Fruit fly (Drosophila melanogaster): Measurements from ENCODE around the gene Snoo.

Snoo gene

DNA sequence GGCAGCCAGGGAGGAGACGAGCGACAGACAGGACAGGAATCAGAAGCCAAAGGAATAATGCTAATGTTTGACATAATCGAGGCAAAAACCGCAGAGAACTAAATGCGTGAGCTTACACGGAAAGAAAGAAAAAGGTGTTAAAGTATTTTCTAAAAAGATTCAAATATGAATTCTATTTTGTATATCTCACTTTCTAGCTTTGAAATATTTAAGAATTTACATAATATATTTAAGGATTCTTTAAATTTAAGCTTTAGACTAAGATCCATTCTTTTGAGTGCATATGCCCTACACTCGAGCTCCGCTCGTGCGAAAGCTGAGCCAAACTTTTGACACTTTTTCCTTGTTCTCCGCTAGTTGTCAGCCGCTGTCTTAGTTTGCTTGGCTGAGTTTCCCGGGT is 52.8 kb downstream of the Snoo start (continued):
- TF ChIP-seq zfh1 (GFP tag; IDR thresholded peaks at IDR 0.05) (no peak), Atf3 (GFP tag; optimal IDR thresholded peaks at IDR 0.05) (no peak), pros (GFP tag; optimal IDR thresholded peaks at IDR 0.05) (no peak), CG33557 (GFP tag; optimal IDR thresholded peaks at IDR 0.05) (no peak), esg (GFP tag; conservative IDR thresholded peaks at IDR 0.05) (no peak), CG7839 (tag; optimal IDR thresholded peaks at IDR 0.05) (peak; percentile 8), Rfx (GFP tag; IDR thresholded peaks at IDR 0.05) (0 out of 2 replicates have a peak, but pooled peaks have one; percentile 4), HLHmδ (GFP tag; optimal IDR thresholded peaks at IDR 0.05) (no peak), CG32532 (GFP tag; IDR thresholded peaks at IDR 0.05) (0 out of 2 replicates have a peak, but pooled peaks have one; percentile 15), Dip3 (GFP tag; optimal IDR thresholded peaks at IDR 0.05) (no peak), NC2α (GFP tag; optimal IDR thresholded peaks at IDR 0.05) (no peak), CG9817 (tag; optimal IDR thresholded peaks at IDR 0.05) (peak; percentile 14), CG6689 (GFP tag; IDR thresholded peaks at IDR 0.05) (0 out of 2 replicates have a peak, but pooled peaks have one; percentile 13), Meics (GFP tag; optimal IDR thresholded peaks at IDR 0.05) (peak; percentile 4), Fer1 (GFP tag; optimal IDR thresholded peaks at IDR 0.05) (no peak), CG13775 (GFP tag; optimal IDR thresholded peaks at IDR 0.05) (no peak), Dad (GFP tag; optimal IDR thresholded peaks at IDR 0.05) (no peak), CG9797 (GFP tag; optimal IDR thresholded peaks at IDR 0.05) (no peak), Lpt (GFP tag; optimal IDR thresholded peaks at IDR 0.05) (no peak), so (GFP tag; IDR thresholded peaks at IDR 0.05) (0 out of 3 replicates have a peak, but pooled peaks have one; percentile 20), CG16815 (GFP tag; optimal IDR thresholded peaks at IDR 0.05) (no peak), gem (tag; optimal IDR thresholded peaks at IDR 0.05) (peak; percentile 55), CG11398 (GFP tag; optimal IDR thresholded peaks at IDR 0.05) (no peak), sug (tag; optimal IDR thresholded peaks at IDR 0.05) (no peak), CG10654 (GFP tag; optimal IDR thresholded peaks at IDR 0.05) (no peak), CG3847 (GFP tag; IDR thresholded peaks at IDR 0.05) (0 out of 2 replicates have a peak, but pooled peaks have one; percentile 22), Doc2 (GFP tag; IDR thresholded peaks at IDR 0.05) (no peak), CG7357 (GFP tag; IDR thresholded peaks at IDR 0.05) (no peak), ham (GFP tag; IDR thresholded peaks at IDR 0.05) (no peak), CG6254 (GFP tag; optimal IDR thresholded peaks at IDR 0.05) (no peak), CG12155 (GFP tag; optimal IDR thresholded peaks at IDR 0.05) (no peak), Fer3 (tag; optimal IDR thresholded peaks at IDR 0.05) (no peak), knrl (GFP tag; IDR thresholded peaks at IDR 0.05; ENCODE audit: partially characterized antibody) (no peak), CG6854 (GFP tag; optimal IDR thresholded peaks at IDR 0.05) (peak; percentile 10), NfI (GFP tag; optimal IDR thresholded peaks at IDR 0.05) (peak; percentile 30), dpn (GFP tag; optimal IDR thresholded peaks at IDR 0.05) (no peak), B-H1 (GFP tag; IDR thresholded peaks at IDR 0.05) (no peak), Elba2 (GFP tag; optimal IDR thresholded peaks at IDR 0.05) (no peak), CG4282 (GFP tag; optimal IDR thresholded peaks at IDR 0.05) (no peak), CG6813 (GFP tag; optimal IDR thresholded peaks at IDR 0.05) (no peak), Fer2 (tag; optimal IDR thresholded peaks at IDR 0.05) (no peak), grau (tag; optimal IDR thresholded peaks at IDR 0.05) (peak; percentile 43), CG13296 (GFP tag; optimal IDR thresholded peaks at IDR 0.05) (no peak), pum (GFP tag; optimal IDR thresholded peaks at IDR 0.05) (no peak), CHES-1-like (GFP tag; optimal IDR thresholded peaks at IDR 0.05) (no peak), cg (GFP tag; optimal IDR thresholded peaks at IDR 0.05) (no peak), Mad (GFP tag; optimal IDR thresholded peaks at IDR 0.05) (no peak), chm (GFP tag; IDR thresholded peaks at IDR 0.05) (no peak), CG12659 (GFP tag; optimal IDR thresholded peaks at IDR 0.05) (peak; percentile 11), bsh (GFP tag; optimal IDR thresholded peaks at IDR 0.05) (no peak), unpg (GFP tag; optimal IDR thresholded peaks at IDR 0.05) (no peak)

All from whole organism, embryonic.